Worm (Caenorhabditis elegans) whole organism, L3 larva: Measurements from ENCODE around the gene C35B1.4.

Experiments used
- ZK546.5 ChIP-seq: sonication (generic microtip); optimal IDR thresholded peaks from 2 replicates; lab custom pipeline; 2017; ENCODE audit warnings: missing biosample characterization, missing genetic modification characterization
- aly-2 ChIP-seq: fragments of 150-350 bp; optimal IDR thresholded peaks from 2 replicates; lab custom pipeline; 2014; ENCODE audit warnings: missing biosample characterization, missing genetic modification characterization
- ama-1 ChIP-seq: fragments of 150-350 bp; optimal IDR thresholded peaks from 2 replicates; lab custom pipeline; 2018
- ceh-16 ChIP-seq: sonication (generic microtip); optimal IDR thresholded peaks from 2 replicates; lab custom pipeline; 2017; ENCODE audit warnings: missing biosample characterization, missing genetic modification characterization
- ceh-28 ChIP-seq: fragments of 150-350 bp; optimal IDR thresholded peaks from 2 replicates; lab custom pipeline; 2014; ENCODE audit warnings: missing biosample characterization, missing genetic modification reagents, missing genetic modification characterization
- ceh-82 ChIP-seq: fragments of 150-350 bp; optimal IDR thresholded peaks from 2 replicates; lab custom pipeline; 2014; ENCODE audit warnings: missing biosample characterization, missing genetic modification characterization
- ceh-9 ChIP-seq: sonication (generic microtip); optimal IDR thresholded peaks from 2 replicates; lab custom pipeline; 2018; ENCODE audit warnings: missing biosample characterization, missing genetic modification characterization
- daf-12 ChIP-seq: fragments of 150-350 bp; optimal IDR thresholded peaks from 2 replicates; lab custom pipeline; 2014; ENCODE audit warnings: missing biosample characterization, missing genetic modification reagents, missing genetic modification characterization
- egl-27 ChIP-seq: sonication (generic microtip); optimal IDR thresholded peaks from 4 replicates; lab custom pipeline; 2017; ENCODE audit warnings: missing biosample characterization, missing genetic modification reagents, missing genetic modification characterization
- elt-1 ChIP-seq: fragments of 150-350 bp; optimal IDR thresholded peaks from 2 replicates; lab custom pipeline; 2014; ENCODE audit warnings: missing biosample characterization, missing genetic modification characterization
- elt-2 ChIP-seq: sonication (generic microtip); optimal IDR thresholded peaks from 2 replicates; lab custom pipeline; 2016; ENCODE audit warnings: missing genetic modification reagents, mild to moderate bottlenecking, missing genetic modification characterization, missing compliant biosample characterization
- elt-3 ChIP-seq, 3 experiments: fragments of 150-350 bp in 1 of 3; sonication (generic microtip) in 2 of 3; optimal IDR thresholded peaks; 2 replicates in 2 of 3; 4 replicates in 1 of 3; lab custom pipeline; 2014 to 2017; ENCODE audit warnings: missing biosample characterization in 3 of 3, missing genetic modification characterization in 3 of 3
- eor-1 ChIP-seq, 2 experiments: fragments of 150-350 bp; optimal IDR thresholded peaks; 2 replicates each; lab custom pipeline; 2014 to 2018; ENCODE audit warnings: missing biosample characterization in 2 of 2, missing genetic modification characterization in 2 of 2
- fkh-10 ChIP-seq: sonication (generic microtip); optimal IDR thresholded peaks from 2 replicates; lab custom pipeline; 2017; ENCODE audit warnings: missing biosample characterization, missing genetic modification reagents, missing genetic modification characterization
- fos-1 ChIP-seq: fragments of 150-350 bp; optimal IDR thresholded peaks from 2 replicates; lab custom pipeline; 2014; ENCODE audit warnings: missing biosample characterization, missing genetic modification characterization
- hmg-11 ChIP-seq: sonication (generic microtip); optimal IDR thresholded peaks from 2 replicates; lab custom pipeline; 2016; ENCODE audit warnings: missing genetic modification characterization, missing compliant biosample characterization
- lin-15B ChIP-seq: fragments of 150-350 bp; optimal IDR thresholded peaks from 2 replicates; lab custom pipeline; 2014; ENCODE audit warnings: missing biosample characterization, missing genetic modification characterization
- lsy-12 ChIP-seq: sonication (generic microtip); optimal IDR thresholded peaks from 2 replicates; lab custom pipeline; 2016; ENCODE audit warnings: mild to moderate bottlenecking, missing genetic modification characterization, missing compliant biosample characterization
- mml-1 ChIP-seq: fragments of 150-350 bp; sonication (generic microtip); optimal IDR thresholded peaks from 3 replicates; lab custom pipeline; 2014; ENCODE audit warnings: missing biosample characterization, missing genetic modification characterization
- nhr-11 ChIP-seq: fragments of 150-350 bp; optimal IDR thresholded peaks from 2 replicates; lab custom pipeline; 2014; ENCODE audit warnings: missing biosample characterization, missing genetic modification characterization
- nhr-12 ChIP-seq: fragments of 150-350 bp; optimal IDR thresholded peaks from 2 replicates; lab custom pipeline; 2014; ENCODE audit warnings: missing biosample characterization, missing genetic modification characterization
- nhr-23 ChIP-seq: fragments of 150-350 bp; optimal IDR thresholded peaks from 2 replicates; lab custom pipeline; 2014; ENCODE audit warnings: missing biosample characterization, missing genetic modification reagents, missing genetic modification characterization
- nhr-237 ChIP-seq: fragments of 150-350 bp; optimal IDR thresholded peaks from 2 replicates; lab custom pipeline; 2014; ENCODE audit warnings: missing biosample characterization, missing genetic modification characterization
- nhr-25 ChIP-seq: sonication (generic microtip); optimal IDR thresholded peaks from 2 replicates; lab custom pipeline; 2017; ENCODE audit warnings: missing biosample characterization, missing genetic modification characterization
- nhr-28 ChIP-seq: fragments of 150-350 bp; optimal IDR thresholded peaks from 2 replicates; lab custom pipeline; 2014; ENCODE audit warnings: missing biosample characterization, missing genetic modification characterization
- nhr-43 ChIP-seq: sonication (generic microtip); optimal IDR thresholded peaks from 2 replicates; lab custom pipeline; 2016; ENCODE audit warnings: mild to moderate bottlenecking, missing genetic modification characterization, missing compliant biosample characterization; ENCODE audit not compliant: poor library complexity, severe bottlenecking
- nhr-67 ChIP-seq: fragments of 150-350 bp; optimal IDR thresholded peaks from 2 replicates; lab custom pipeline; 2014; ENCODE audit warnings: missing biosample characterization, missing genetic modification characterization
- pha-4 ChIP-seq: fragments of 150-350 bp; optimal IDR thresholded peaks from 2 replicates; lab custom pipeline; 2014; ENCODE audit warnings: missing biosample characterization, missing genetic modification reagents, missing genetic modification characterization
- pqm-1 ChIP-seq: fragments of 150-350 bp; optimal IDR thresholded peaks from 2 replicates; lab custom pipeline; 2017; ENCODE audit warnings: missing biosample characterization, missing genetic modification characterization, inconsistent platforms
- sea-2 ChIP-seq: fragments of 150-350 bp; sonication (generic microtip); optimal IDR thresholded peaks from 4 replicates; lab custom pipeline; 2014; ENCODE audit warnings: missing biosample characterization, missing genetic modification reagents, missing genetic modification characterization
- skn-1 ChIP-seq: fragments of 150-350 bp; optimal IDR thresholded peaks from 2 replicates; lab custom pipeline; 2014; ENCODE audit warnings: missing biosample characterization, missing genetic modification characterization
- snpc-4 ChIP-seq: fragments of 150-350 bp; optimal IDR thresholded peaks from 2 replicates; lab custom pipeline; 2014; ENCODE audit warnings: missing biosample characterization, missing genetic modification characterization
- tbx-2 ChIP-seq: sonication (generic microtip); optimal IDR thresholded peaks from 2 replicates; lab custom pipeline; 2016; ENCODE audit warnings: mild to moderate bottlenecking, missing genetic modification characterization, missing compliant biosample characterization
- unc-39 ChIP-seq: sonication (generic microtip); optimal IDR thresholded peaks from 4 replicates; lab custom pipeline; 2017; ENCODE audit warnings: missing biosample characterization, missing genetic modification characterization
- unc-62 ChIP-seq: fragments of 150-350 bp; sonication (generic microtip); optimal IDR thresholded peaks from 4 replicates; lab custom pipeline; 2014; ENCODE audit warnings: missing biosample characterization, missing genetic modification reagents, missing genetic modification characterization
- zag-1 ChIP-seq: fragments of 150-350 bp; optimal IDR thresholded peaks from 2 replicates; lab custom pipeline; 2014; ENCODE audit warnings: missing biosample characterization, missing genetic modification characterization
- ztf-11 ChIP-seq: fragments of 150-350 bp; optimal IDR thresholded peaks from 2 replicates; lab custom pipeline; 2014; ENCODE audit warnings: missing biosample characterization, missing genetic modification characterization

The C35B1.4 gene

DNA sequence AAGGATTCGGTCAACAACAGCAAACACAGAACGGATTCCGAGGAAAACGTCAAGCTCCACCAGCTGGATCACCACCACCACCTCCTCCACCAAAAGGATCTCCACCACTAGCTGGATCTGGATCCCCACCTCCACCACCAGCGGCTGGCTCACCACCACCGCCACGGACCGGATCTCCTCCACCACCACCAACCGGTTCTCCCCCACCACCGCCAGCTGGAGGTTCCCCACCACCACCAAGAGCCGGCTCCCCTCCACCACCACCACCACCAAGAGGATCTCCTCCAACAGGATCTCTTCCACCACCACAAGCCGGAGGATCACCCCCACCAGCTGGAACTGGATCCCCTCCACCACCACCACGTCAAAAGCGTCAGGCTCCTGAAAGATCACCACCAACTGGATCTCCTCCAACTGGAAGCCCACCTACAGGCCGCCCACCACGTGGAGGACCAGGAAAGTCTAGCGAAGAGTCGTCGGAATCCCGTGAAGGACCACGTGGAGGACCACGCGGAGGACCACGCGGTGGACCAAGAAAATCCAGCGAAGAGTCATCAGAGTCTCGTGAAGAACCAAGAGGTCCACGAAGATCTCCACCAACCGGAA is 2.8 kb upstream of the C35B1.4 start:
- TF ChIP-seq unc-39 (no peak), lin-15B (tag; lab: Kevin White, UChicago) (no peak), elt-1 (tag; lab: Kevin White, UChicago) (no peak), zag-1 (no peak), nhr-67 (tag; lab: Kevin White, UChicago) (no peak), elt-2 (tag; lab: Kevin White, UChicago) (no peak), nhr-25 (tag; lab: Kevin White, UChicago) (no peak), fkh-10 (no peak), fos-1 (tag; lab: Kevin White, UChicago) (no peak), daf-12 (tag; lab: Kevin White, UChicago) (no peak), unc-62 (GFP tag; lab: Kevin White, UChicago) (no peak), aly-2 (tag; lab: Kevin White, UChicago) (no peak), ama-1 (lab: Kevin White, UChicago) (no peak), ceh-82 (tag; lab: Kevin White, UChicago) (no peak), nhr-237 (tag; lab: Kevin White, UChicago) (no peak), hmg-11 (tag; lab: Kevin White, UChicago) (no peak)

DNA sequence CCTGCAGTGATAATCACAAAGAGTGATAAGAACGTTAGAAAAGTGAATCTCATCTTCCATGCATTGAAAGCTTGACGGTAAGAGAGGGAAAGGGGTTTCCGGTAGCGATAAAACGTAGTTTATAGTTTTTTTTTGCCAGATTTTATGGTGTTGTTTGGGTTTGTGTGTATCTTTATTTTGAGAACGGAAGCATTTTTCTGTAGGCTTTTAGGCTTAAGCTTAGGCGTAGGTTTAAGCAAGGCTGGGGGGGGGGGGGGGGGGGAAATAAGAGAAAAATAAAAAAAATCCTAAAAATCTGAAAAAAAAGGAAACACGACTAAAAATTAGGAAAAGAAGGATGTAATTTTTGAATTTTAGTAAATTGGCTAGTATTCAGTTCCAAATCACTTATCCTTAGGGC is 713 bp upstream of the C35B1.4 start, which contains the start of gene C35B1.8:
Gene C35B1.8 (minus strand): TSS at position 101 of the 400 bp plus-strand sequence.
- no peak for TF ChIP-seq ZK546.5 (tag; lab: Kevin White, UChicago)
- no peak for TF ChIP-seq lsy-12 (tag; lab: Kevin White, UChicago)
- TF ChIP-seq elt-1 (tag; lab: Kevin White, UChicago): no peak
- TF ChIP-seq nhr-12 (tag; lab: Kevin White, UChicago): no peak
- TF ChIP-seq skn-1 (tag; lab: Kevin White, UChicago): no peak
- TF ChIP-seq eor-1 (tag; optimal IDR thresholded peaks at IDR 0.05; lab: Kevin White, UChicago): no peak
- TF ChIP-seq ceh-28: no peak
- TF ChIP-seq snpc-4 (tag; lab: Kevin White, UChicago): no peak
- no peak for TF ChIP-seq ceh-16 (tag; lab: Kevin White, UChicago)
- TF ChIP-seq ceh-9 (tag; lab: Kevin White, UChicago): no peak
- no peak for TF ChIP-seq ztf-11 (tag; lab: Kevin White, UChicago)
- TF ChIP-seq zag-1: no peak
- no peak for TF ChIP-seq nhr-28
- no peak for TF ChIP-seq mml-1 (tag; lab: Kevin White, UChicago)
- TF ChIP-seq pqm-1 (tag; lab: Kevin White, UChicago): no peak
- no peak for TF ChIP-seq unc-39
- no peak for TF ChIP-seq nhr-43 (tag; lab: Kevin White, UChicago)

DNA sequence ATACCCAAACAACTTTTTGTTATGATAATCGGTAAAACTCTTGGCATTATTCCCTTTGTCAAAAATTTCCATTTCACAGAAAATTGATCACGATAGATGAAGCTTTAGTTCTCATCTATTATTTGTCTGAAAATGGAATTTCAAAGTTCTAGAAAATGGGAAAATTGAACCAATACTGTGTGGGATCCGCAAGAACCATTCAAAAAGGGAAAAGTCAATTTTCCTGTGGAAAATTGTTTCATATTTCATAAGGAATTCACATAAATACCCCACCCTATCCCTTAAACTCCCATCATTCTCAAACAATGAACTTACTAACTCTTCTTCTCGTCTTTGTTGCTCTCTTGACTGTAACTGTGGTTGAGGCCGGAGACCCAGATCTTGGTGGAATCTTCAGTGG is 1.2 kb downstream of the C35B1.4 start, which contains the start of the genes C35B1.9 and C35B1.3:
Gene C35B1.9 (minus strand): TSS at position 101 of the 400 bp plus-strand sequence.
Gene C35B1.3 (plus strand): TSS at position 306 of the 400 bp plus-strand sequence.
- TF ChIP-seq ceh-16 (tag; lab: Kevin White, UChicago) (no peak), elt-1 (tag; lab: Kevin White, UChicago) (no peak), nhr-67 (tag; lab: Kevin White, UChicago) (no peak), ama-1 (lab: Kevin White, UChicago) (no peak), tbx-2 (tag; lab: Kevin White, UChicago) (no peak), nhr-28 (no peak), pqm-1 (tag; lab: Kevin White, UChicago) (no peak), sea-2 (no peak), ZK546.5 (tag; lab: Kevin White, UChicago) (no peak), mml-1 (tag; lab: Kevin White, UChicago) (no peak), nhr-23 (tag; lab: Kevin White, UChicago) (no peak), elt-3 (tag; optimal IDR thresholded peaks at IDR 0.05; lab: Kevin White, UChicago) (no peak), egl-27 (no peak), nhr-12 (tag; lab: Kevin White, UChicago) (no peak), lin-15B (tag; lab: Kevin White, UChicago) (no peak), pha-4 (tag; lab: Kevin White, UChicago) (no peak), nhr-25 (tag; lab: Kevin White, UChicago) (no peak), nhr-11 (tag; lab: Kevin White, UChicago) (no peak)
- TF ChIP-seq, all 47 proteins: peak for 0
